Fruit fly (Drosophila melanogaster) whole organism, prepupa: ENCODE measurements around the gene CG42592.

Source experiments
- CG11902 ChIP-seq: fragments of 200-800 bp; sonication (Bioruptor generic); optimal IDR thresholded peaks from 3 replicates; lab custom pipeline; 2016; ENCODE audit warnings: missing biosample characterization, missing genetic modification characterization
- CG15336 ChIP-seq: fragments of 200-800 bp; sonication (Bioruptor generic); IDR thresholded peaks from 2 replicates; pipeline ENCODE4 v1.3.6; 2022; ENCODE audit warnings: missing biosample characterization, missing genetic modification characterization
- CG32006 ChIP-seq: fragments of 200-800 bp; sonication (Bioruptor generic); optimal IDR thresholded peaks from 3 replicates; lab custom pipeline; 2017; ENCODE audit warnings: missing biosample characterization, mild to moderate bottlenecking, missing genetic modification characterization
- CG6163 ChIP-seq: fragments of 200-800 bp; sonication (Bioruptor generic); IDR thresholded peaks from 3 replicates; pipeline ENCODE4 v1.3.6; 2022; ENCODE audit warnings: missing biosample characterization, missing genetic modification characterization
- CG6276 ChIP-seq: fragments of 200-800 bp; sonication (Bioruptor generic); optimal IDR thresholded peaks from 2 replicates; lab custom pipeline; 2017; ENCODE audit warnings: missing biosample characterization, mild to moderate bottlenecking, missing genetic modification characterization
- CG7368 ChIP-seq: fragments of 200-800 bp; sonication (Bioruptor generic); optimal IDR thresholded peaks from 3 replicates; lab custom pipeline; 2016; ENCODE audit warnings: missing biosample characterization, missing genetic modification characterization
- Eip75B ChIP-seq: fragments of 200-800 bp; sonication (Bioruptor generic); optimal IDR thresholded peaks from 3 replicates; lab custom pipeline; 2016; ENCODE audit warnings: missing biosample characterization, missing genetic modification characterization
- OdsH ChIP-seq: fragments of 200-800 bp; sonication (Bioruptor generic); optimal IDR thresholded peaks from 3 replicates; lab custom pipeline; 2016; ENCODE audit warnings: missing biosample characterization, missing genetic modification characterization

DNA sequence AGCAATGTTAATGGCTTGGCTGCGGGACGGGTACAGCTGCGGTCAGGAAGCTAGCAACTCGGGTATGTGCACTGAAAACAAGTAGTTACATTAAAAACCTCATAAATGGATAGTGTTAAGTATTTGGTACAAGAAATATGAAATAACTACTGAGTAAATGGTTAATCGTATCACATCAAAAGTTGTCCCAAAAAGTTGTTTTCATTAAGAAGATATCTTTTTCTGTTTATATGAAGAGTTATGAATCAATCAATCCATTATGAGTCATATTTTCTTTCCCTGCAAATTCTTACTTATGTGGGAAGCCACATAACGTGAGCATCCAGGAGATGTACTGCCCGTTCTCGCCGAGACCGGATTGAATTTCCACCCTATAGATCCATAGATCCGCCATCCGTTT, 2.7 kb upstream of the CG42592 start:
- TF ChIP-seq CG11902 (GFP tag; lab: Kevin White, UChicago): no peak
- TF ChIP-seq CG7368 (GFP tag; lab: Kevin White, UChicago): no peak
- peak; percentile 22 for TF ChIP-seq CG6276
- TF ChIP-seq OdsH (GFP tag; lab: Kevin White, UChicago): peak; percentile 31
- 0 out of 3 replicates have a peak, but pooled peaks have one; percentile 13 for TF ChIP-seq CG6163 (GFP tag; lab: Robert Waterston, UW)
- no peak for TF ChIP-seq Eip75B
- TF ChIP-seq CG32006 (GFP tag; lab: Kevin White, UChicago): peak; percentile 47
- TF ChIP-seq CG15336 (GFP tag; lab: Robert Waterston, UW): peak; percentile 29; the same call in 1 of the 2 replicates
